Fruit fly (Drosophila melanogaster): Measurements from ENCODE around the gene CG42570.

dm6 chr3L:15762449-15763189 is 45.0 kb downstream of the CG42570 start:
- TF ChIP-seq Hnf4 (GFP tag; optimal IDR thresholded peaks at IDR 0.05) (no peak), CG32264 (GFP tag; optimal IDR thresholded peaks at IDR 0.05) (no peak), br (GFP tag; optimal IDR thresholded peaks at IDR 0.05) (no peak), Hr83 (GFP tag; optimal IDR thresholded peaks at IDR 0.05; ENCODE audit: poor library complexity, severe bottlenecking) (peak; percentile 70), sage (GFP tag; optimal IDR thresholded peaks at IDR 0.05) (no peak), ey (GFP tag; optimal IDR thresholded peaks at IDR 0.05) (peak; percentile 21), CrebA (GFP tag; optimal IDR thresholded peaks at IDR 0.05; ENCODE audit: borderline replicate concordance) (no peak), OdsH (GFP tag; optimal IDR thresholded peaks at IDR 0.05) (peak; percentile 40), pan (optimal IDR thresholded peaks at IDR 0.05) (no peak), Abd-B (GFP tag; optimal IDR thresholded peaks at IDR 0.05) (no peak), h (GFP tag; optimal IDR thresholded peaks at IDR 0.05) (peak; percentile 55), Dfd (GFP tag; optimal IDR thresholded peaks at IDR 0.05) (no peak), Vsx2 (GFP tag; optimal IDR thresholded peaks at IDR 0.05; ENCODE audit: partially characterized antibody) (no peak)
